Worm (Caenorhabditis elegans) whole organism, midembryonic: ENCODE measurements around the gene Y70C5A.4.

Experiments used
- T22C8.4 ChIP-seq: fragments of 200-800 bp; sonication (Bioruptor generic); IDR thresholded peaks from 2 replicates; pipeline ENCODE4 v1.3.6; 2022; ENCODE audit warnings: missing genetic modification characterization, missing compliant biosample characterization
- flt-1 ChIP-seq: fragments of 200-800 bp; sonication (Bioruptor generic); IDR thresholded peaks from 2 replicates; pipeline ENCODE4 v1.3.6; 2022; ENCODE audit warnings: missing genetic modification characterization, missing compliant biosample characterization
- klf-2 ChIP-seq: fragments of 200-800 bp; sonication (Bioruptor generic); conservative IDR thresholded peaks from 2 replicates; pipeline ENCODE4 v1.3.6; 2022; ENCODE audit warnings: missing genetic modification reagents, missing genetic modification characterization, missing compliant biosample characterization

DNA sequence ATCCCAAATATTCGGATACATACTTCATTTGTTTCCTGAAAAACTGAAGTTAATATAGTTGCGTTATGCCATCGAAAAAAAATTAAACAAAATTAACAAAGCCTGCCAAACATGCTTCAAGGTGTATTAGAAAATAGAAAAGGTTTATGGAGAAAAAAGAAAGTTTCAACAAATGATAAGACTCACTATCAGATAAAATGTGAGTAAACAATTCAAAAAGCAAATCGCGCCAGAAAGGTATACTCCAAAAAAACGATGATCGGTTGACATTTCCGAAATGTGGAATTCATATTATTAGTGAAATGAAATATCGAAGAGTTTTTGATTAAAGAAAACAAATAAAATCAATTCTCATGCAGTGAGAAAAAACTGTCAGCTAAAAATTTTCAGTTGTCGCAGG, 3.3 kb downstream of the Y70C5A.4 start, which contains the start of gene Y70C5A.3:
- TF ChIP-seq T22C8.4 (no peak), klf-2 (GFP tag; lab: Robert Waterston, UW) (no peak), flt-1 (GFP tag; lab: Robert Waterston, UW) (no peak)
